Fruit fly (Drosophila melanogaster) whole organism, embryonic: ENCODE data around the gene defl.

Source experiments
- Blimp-1 ChIP-seq: fragments of 200-800 bp; sonication (Bioruptor generic); optimal IDR thresholded peaks from 3 replicates; lab custom pipeline; 2018; ENCODE audit warnings: missing biosample characterization, missing genetic modification characterization, mild to moderate bottlenecking, moderate library complexity, missing genetic modification reagents
- Bteb2 ChIP-seq: fragments of 200-800 bp; sonication (Bioruptor generic); optimal IDR thresholded peaks from 2 replicates; lab custom pipeline; 2016; ENCODE audit warnings: missing biosample characterization, missing genetic modification characterization
- CG10543 ChIP-seq: fragments of 200-800 bp; sonication (Bioruptor generic); optimal IDR thresholded peaks from 3 replicates; lab custom pipeline; 2017; ENCODE audit warnings: missing biosample characterization, mild to moderate bottlenecking, missing genetic modification characterization, moderate library complexity
- CG11504 ChIP-seq: fragments of 200-800 bp; sonication (Bioruptor generic); optimal IDR thresholded peaks from 3 replicates; lab custom pipeline; 2019; ENCODE audit warnings: missing biosample characterization, mild to moderate bottlenecking, missing genetic modification characterization, moderate library complexity
- CG11695 ChIP-seq: fragments of 200-800 bp; sonication (Bioruptor generic); IDR thresholded peaks from 3 replicates; pipeline ENCODE4 v1.3.6; 2022; ENCODE audit warnings: missing biosample characterization, missing genetic modification characterization
- CG15011 ChIP-seq: fragments of 200-800 bp; sonication (Bioruptor generic); optimal IDR thresholded peaks from 3 replicates; lab custom pipeline; 2018; ENCODE audit warnings: missing biosample characterization, mild to moderate bottlenecking, missing genetic modification characterization
- CG2712 ChIP-seq: fragments of 200-800 bp; optimal IDR thresholded peaks from 3 replicates; lab custom pipeline; 2019; ENCODE audit warnings: missing biosample characterization, mild to moderate bottlenecking, missing genetic modification characterization, moderate library complexity
- CG30020 ChIP-seq: fragments of 200-800 bp; optimal IDR thresholded peaks from 2 replicates; lab custom pipeline; 2019; ENCODE audit warnings: missing biosample characterization, mild to moderate bottlenecking, missing genetic modification characterization, moderate library complexity
- CG32532 ChIP-seq: fragments of 200-800 bp; sonication (Bioruptor generic); IDR thresholded peaks from 2 replicates; pipeline ENCODE4 v1.3.6; 2022; ENCODE audit warnings: missing biosample characterization, missing genetic modification characterization
- CG32772 ChIP-seq: fragments of 200-800 bp; sonication (Bioruptor generic); IDR thresholded peaks from 2 replicates; pipeline ENCODE4 v1.3.6; 2022; ENCODE audit warnings: missing biosample characterization, missing genetic modification characterization
- CG42726 ChIP-seq: fragments of 200-800 bp; sonication (Bioruptor generic); IDR thresholded peaks from 2 replicates; pipeline ENCODE4 v1.3.6; 2022; ENCODE audit warnings: missing biosample characterization, missing genetic modification characterization; ENCODE audit not compliant: partially characterized antibody
- CG4360 ChIP-seq: fragments of 200-800 bp; sonication (Bioruptor generic); IDR thresholded peaks from 2 replicates; pipeline ENCODE4 v1.3.6; 2022; ENCODE audit warnings: missing biosample characterization, missing genetic modification characterization
- CG9215 ChIP-seq: fragments of 200-800 bp; sonication (Bioruptor generic); IDR thresholded peaks from 2 replicates; pipeline ENCODE4 v1.3.6; 2022; ENCODE audit warnings: missing biosample characterization, missing genetic modification characterization
- CTCF ChIP-seq: fragments of 200-800 bp; sonication (Bioruptor generic); optimal IDR thresholded peaks from 2 replicates; lab custom pipeline; 2017; ENCODE audit warnings: missing biosample characterization, mild to moderate bottlenecking, missing genetic modification characterization, moderate library complexity
- Drgx ChIP-seq: fragments of 200-800 bp; sonication (Bioruptor generic); IDR thresholded peaks from 2 replicates; pipeline ENCODE4 v1.3.6; 2022; ENCODE audit warnings: missing biosample characterization, missing genetic modification characterization
- Gug ChIP-seq: fragments of 200-800 bp; sonication (Bioruptor generic); IDR thresholded peaks from 4 replicates; pipeline ENCODE4 v1.3.6; 2022; ENCODE audit warnings: missing biosample characterization, missing genetic modification characterization
- Hr51 ChIP-seq, 2 experiments: fragments of 200-800 bp; sonication (Bioruptor generic); optimal IDR thresholded peaks; 2 replicates in 1 of 2; 3 replicates in 1 of 2; lab custom pipeline; 2016 to 2018; ENCODE audit warnings: missing biosample characterization in 2 of 2, missing genetic modification characterization in 2 of 2, mild to moderate bottlenecking in 1 of 2, moderate library complexity in 1 of 2
- Med ChIP-seq: fragments of 200-800 bp; sonication (Bioruptor generic); peaks from one replicate; lab custom pipeline; 2016; ENCODE audit warnings: missing biosample characterization, missing genetic modification characterization, mild to moderate bottlenecking, inconsistent platforms, moderate library complexity
- NFAT ChIP-seq: fragments of 200-800 bp; sonication (Bioruptor generic); IDR thresholded peaks from 2 replicates; pipeline ENCODE4 v1.3.6; 2022; ENCODE audit warnings: missing biosample characterization, missing genetic modification characterization
- Nf-YC ChIP-seq: fragments of 200-800 bp; optimal IDR thresholded peaks from 3 replicates; lab custom pipeline; 2019; ENCODE audit warnings: missing biosample characterization, mild to moderate bottlenecking, missing genetic modification characterization, moderate library complexity
- Opbp ChIP-seq: fragments of 200-800 bp; sonication (Bioruptor generic); IDR thresholded peaks from 3 replicates; pipeline ENCODE4 v1.3.6; 2022; ENCODE audit warnings: missing biosample characterization, missing genetic modification characterization; ENCODE audit not compliant: partially characterized antibody
- Trl ChIP-seq, 3 experiments: fragments of >200 bp in 2 of 3; fragments of 200-800 bp in 1 of 3; sonication (Bioruptor generic) in 1 of 3; optimal IDR thresholded peaks; 2 replicates in 1 of 3; 3 replicates in 2 of 3; lab custom pipeline; 2016 to 2017; ENCODE audit warnings: missing biosample characterization in 1 of 3, missing genetic modification characterization in 1 of 3
- abd-A ChIP-seq: fragments of 200-800 bp; sonication (Bioruptor generic); optimal IDR thresholded peaks from 3 replicates; lab custom pipeline; 2019; ENCODE audit warnings: missing biosample characterization, mild to moderate bottlenecking, missing genetic modification characterization, moderate library complexity
- ac ChIP-seq: fragments of 200-800 bp; sonication (Bioruptor generic); optimal IDR thresholded peaks from 3 replicates; lab custom pipeline; 2017; ENCODE audit warnings: missing biosample characterization, mild to moderate bottlenecking, missing genetic modification characterization
- bsh ChIP-seq, 2 experiments: fragments of 200-800 bp; sonication (Bioruptor generic); optimal IDR thresholded peaks; 2 replicates each; lab custom pipeline; 2017 to 2018; ENCODE audit warnings: mild to moderate bottlenecking in 2 of 2, missing biosample characterization in 2 of 2, missing genetic modification characterization in 2 of 2, moderate library complexity in 1 of 2
- chinmo ChIP-seq: fragments of 200-800 bp; sonication (Bioruptor generic); IDR thresholded peaks from 4 replicates; pipeline ENCODE4 v1.3.6; 2022; ENCODE audit warnings: missing biosample characterization, missing genetic modification characterization; ENCODE audit not compliant: partially characterized antibody
- croc ChIP-seq: fragments of 200-800 bp; sonication (Bioruptor generic); conservative IDR thresholded peaks from 3 replicates; pipeline ENCODE4 v1.3.6; 2022; ENCODE audit warnings: missing biosample characterization, missing genetic modification characterization
- dmrt11E ChIP-seq: fragments of 200-800 bp; sonication (Bioruptor generic); optimal IDR thresholded peaks from 3 replicates; lab custom pipeline; 2018; ENCODE audit warnings: missing biosample characterization, mild to moderate bottlenecking, missing genetic modification characterization, moderate library complexity
- dysf ChIP-seq: fragments of 200-800 bp; sonication (Bioruptor generic); IDR thresholded peaks from 3 replicates; pipeline ENCODE4 v1.3.6; 2022; ENCODE audit warnings: missing biosample characterization, missing genetic modification characterization
- gce ChIP-seq: fragments of 200-800 bp; sonication (Bioruptor generic); IDR thresholded peaks from 3 replicates; pipeline ENCODE4 v1.3.6; 2022; ENCODE audit warnings: missing biosample characterization, missing genetic modification characterization
- jing ChIP-seq: fragments of 200-800 bp; sonication (Bioruptor generic); optimal IDR thresholded peaks from 2 replicates; lab custom pipeline; 2018; ENCODE audit warnings: missing biosample characterization, mild to moderate bottlenecking, missing genetic modification characterization
- kah ChIP-seq: fragments of 200-800 bp; sonication (Bioruptor generic); optimal IDR thresholded peaks from 2 replicates; lab custom pipeline; 2018; ENCODE audit warnings: missing biosample characterization, mild to moderate bottlenecking, missing genetic modification characterization
- luna ChIP-seq: fragments of 200-800 bp; sonication (Bioruptor generic); optimal IDR thresholded peaks from 2 replicates; lab custom pipeline; 2016; ENCODE audit warnings: missing biosample characterization, missing genetic modification characterization
- nerfin-2 ChIP-seq: fragments of 200-800 bp; sonication (Bioruptor generic); IDR thresholded peaks from 2 replicates; pipeline ENCODE4 v1.3.6; 2022; ENCODE audit warnings: missing biosample characterization, missing genetic modification characterization; ENCODE audit not compliant: partially characterized antibody
- nmo ChIP-seq: fragments of 200-800 bp; sonication (Bioruptor generic); optimal IDR thresholded peaks from 2 replicates; lab custom pipeline; 2018; ENCODE audit warnings: missing biosample characterization, mild to moderate bottlenecking, missing genetic modification characterization, moderate library complexity
- pita ChIP-seq: fragments of 200-800 bp; sonication (Bioruptor generic); optimal IDR thresholded peaks from 2 replicates; lab custom pipeline; 2017; ENCODE audit warnings: missing biosample characterization, mild to moderate bottlenecking, missing genetic modification characterization
- prd ChIP-seq, 3 experiments: fragments of >200 bp in 2 of 3; fragments of 200-800 bp in 1 of 3; sonication (Bioruptor generic) in 1 of 3; optimal IDR thresholded peaks in 2 of 3; IDR thresholded peaks in 1 of 3; 2 replicates in 2 of 3; 3 replicates in 1 of 3; pipeline versions ENCODE4 v1.3.6 to Lab custom; 2017 to 2022; ENCODE audit warnings: missing biosample characterization in 1 of 3, missing genetic modification characterization in 1 of 3
- repo ChIP-seq: fragments of 200-800 bp; sonication (Bioruptor generic); optimal IDR thresholded peaks from 2 replicates; lab custom pipeline; 2016; ENCODE audit warnings: missing biosample characterization, missing genetic modification characterization
- salm ChIP-seq: fragments of 200-800 bp; sonication (Bioruptor generic); optimal IDR thresholded peaks from 2 replicates; lab custom pipeline; 2018; ENCODE audit warnings: missing biosample characterization, mild to moderate bottlenecking, missing genetic modification characterization
- sens ChIP-seq: fragments of 200-800 bp; sonication (Bioruptor generic); peaks from one replicate; lab custom pipeline; 2016; ENCODE audit warnings: missing biosample characterization, missing genetic modification characterization
- seq ChIP-seq: fragments of 200-800 bp; sonication (Bioruptor generic); IDR thresholded peaks from 2 replicates; pipeline ENCODE4 v1.3.6; 2022; ENCODE audit warnings: missing biosample characterization, missing genetic modification characterization
- sim ChIP-seq: fragments of 200-800 bp; sonication (Bioruptor generic); IDR thresholded peaks from 2 replicates; pipeline ENCODE4 v1.3.6; 2022; ENCODE audit warnings: missing biosample characterization, missing genetic modification characterization
- slbo ChIP-seq: fragments of 200-800 bp; sonication (Bioruptor generic); IDR thresholded peaks from 2 replicates; pipeline ENCODE4 v1.3.6; 2022; ENCODE audit warnings: missing biosample characterization, missing genetic modification characterization
- so ChIP-seq: fragments of 200-800 bp; sonication (Bioruptor generic); IDR thresholded peaks from 3 replicates; pipeline ENCODE4 v1.3.6; 2022; ENCODE audit warnings: missing biosample characterization, missing genetic modification characterization
- ttk ChIP-seq: fragments of 200-800 bp; sonication (Bioruptor generic); IDR thresholded peaks from 2 replicates; pipeline ENCODE4 v2.1.2; 2022; ENCODE audit warnings: missing biosample characterization, missing genetic modification characterization
- wor ChIP-seq: fragments of 200-800 bp; sonication (Bioruptor generic); IDR thresholded peaks from 2 replicates; pipeline ENCODE4 v1.3.6; 2022; ENCODE audit warnings: missing biosample characterization, missing genetic modification characterization
- zen2 ChIP-seq: fragments of 200-800 bp; sonication (Bioruptor generic); IDR thresholded peaks from 3 replicates; pipeline ENCODE4 v1.3.6; 2022; ENCODE audit warnings: missing biosample characterization, missing genetic modification characterization; ENCODE audit not compliant: partially characterized antibody

Gene defl

dm6 chr3L:9744060-9744549, 20.9 kb downstream of the defl start (continued):
- TF ChIP-seq luna (GFP tag; lab: Kevin White, UChicago) (no peak), CG10543 (GFP tag; lab: Kevin White, UChicago) (peak; percentile 45), nmo (peak; percentile 86), Med (peak; percentile 91), CG11695 (GFP tag; lab: Robert Waterston, UW) (peak; percentile 94), sim (GFP tag; lab: Robert Waterston, UW) (peak; percentile 78; the same call in 1 of the 2 replicates), zen2 (GFP tag; lab: Robert Waterston, UW) (no peak), croc (GFP tag; lab: Robert Waterston, UW) (peak; percentile 92), repo (peak; percentile 87), jing (peak; percentile 36), chinmo (GFP tag; lab: Robert Waterston, UW) (no peak), ac (GFP tag; lab: Kevin White, UChicago) (peak; percentile 34), wor (GFP tag; lab: Robert Waterston, UW) (peak; percentile 65)

DNA sequence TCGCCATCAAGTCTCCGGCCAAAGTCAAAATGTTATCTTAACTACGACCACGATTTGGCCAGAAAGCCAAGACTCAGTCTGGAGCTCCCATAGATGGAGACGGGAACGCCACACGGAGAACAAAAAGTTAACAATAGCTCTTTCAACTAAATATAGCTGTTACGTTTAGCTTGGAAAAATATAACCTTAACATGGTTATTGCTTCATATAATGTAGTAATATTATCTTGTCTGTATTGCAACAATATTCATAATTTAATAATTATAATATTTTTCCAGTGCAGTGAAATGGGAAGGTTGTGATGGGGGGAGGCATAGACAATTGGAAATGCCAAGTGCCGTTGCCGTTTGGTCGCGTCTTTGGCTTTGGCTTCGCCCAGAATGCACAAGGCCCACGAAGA, 22.2 kb downstream of the defl start:
- TF ChIP-seq sens (GFP tag; lab: Kevin White, UChicago) = peak; percentile 66
- no peak for TF ChIP-seq dmrt11E (tag; lab: Kevin White, UChicago)
- TF ChIP-seq Gug (GFP tag; lab: Robert Waterston, UW) = no peak
- TF ChIP-seq dysf (GFP tag; lab: Robert Waterston, UW) = no peak
- TF ChIP-seq salm (tag; lab: Kevin White, UChicago) = no peak
- peak; percentile 31 for TF ChIP-seq CG2712 (tag; lab: Kevin White, UChicago)
- no peak for TF ChIP-seq Hr51 (GFP tag; optimal IDR thresholded peaks at IDR 0.05; lab: Kevin White, UChicago)
- no peak for TF ChIP-seq sim (GFP tag; lab: Robert Waterston, UW)
- TF ChIP-seq bsh (GFP tag; optimal IDR thresholded peaks at IDR 0.05; lab: Kevin White, UChicago) = peak; percentile 8 to 9
- peak; percentile 79 for TF ChIP-seq Drgx (GFP tag; lab: Robert Waterston, UW)
- TF ChIP-seq Blimp-1 = peak; percentile 11
- TF ChIP-seq Bteb2 (GFP tag; lab: Kevin White, UChicago) = no peak
- TF ChIP-seq Nf-YC = no peak
- no peak for TF ChIP-seq so (GFP tag; lab: Robert Waterston, UW)
- no peak for TF ChIP-seq nerfin-2 (GFP tag; lab: Robert Waterston, UW)
- TF ChIP-seq CG15011 (GFP tag; lab: Kevin White, UChicago) = no peak
- TF ChIP-seq CG30020 (tag; lab: Kevin White, UChicago) = no peak

- TF ChIP-seq CG11504 (tag; lab: Kevin White, UChicago) = peak; percentile 37
- peak; percentile 48 for TF ChIP-seq Med
- TF ChIP-seq CG42726 (GFP tag; lab: Robert Waterston, UW) = 0 out of 2 replicates have a peak, but pooled peaks have one; percentile 22
- no peak for TF ChIP-seq gce (GFP tag; lab: Robert Waterston, UW)
- peak; percentile 11; the same call in 1 of the 2 replicates for TF ChIP-seq NFAT (GFP tag; lab: Robert Waterston, UW)
- TF ChIP-seq CG4360 (GFP tag; lab: Robert Waterston, UW) = no peak
- TF ChIP-seq pita (GFP tag; lab: Kevin White, UChicago) = peak; percentile 56
- 0 out of 2 replicates have a peak, but pooled peaks have one; percentile 9 for TF ChIP-seq CG32772
- TF ChIP-seq slbo (GFP tag; lab: Robert Waterston, UW) = peak; percentile 36; the same call in 1 of the 2 replicates
- 0 out of 3 replicates have a peak, but pooled peaks have one; percentile 41 for TF ChIP-seq Opbp
- peak; percentile 91 for TF ChIP-seq CTCF (GFP tag; lab: Kevin White, UChicago)
- peak; percentile 25; the same call in 1 of the 2 replicates for TF ChIP-seq ttk (GFP tag; lab: Robert Waterston, UW)
- TF ChIP-seq abd-A (tag; lab: Kevin White, UChicago) = peak; percentile 17
- peak; percentile 22; the same call in 1 of the 2 replicates for TF ChIP-seq CG9215 (GFP tag; lab: Robert Waterston, UW)
- TF ChIP-seq seq (GFP tag; lab: Robert Waterston, UW) = peak; percentile 78
- TF ChIP-seq CG2712 (tag; lab: Kevin White, UChicago) = peak; percentile 26
- peak; percentile 55 for TF ChIP-seq CG32532
- no peak for TF ChIP-seq kah (GFP tag; lab: Kevin White, UChicago)
- no peak for TF ChIP-seq prd (optimal IDR thresholded peaks at IDR 0.05; lab: Kevin White, UChicago)
- 0 out of 3 replicates have a peak, but pooled peaks have one; percentile 4 for TF ChIP-seq prd (GFP tag; IDR thresholded peaks at IDR 0.05; lab: Robert Waterston, UW)
- TF ChIP-seq Trl (optimal IDR thresholded peaks at IDR 0.05; lab: Kevin White, UChicago) = peak; percentile 41 to 45
- TF ChIP-seq Trl (GFP tag; optimal IDR thresholded peaks at IDR 0.05; lab: Kevin White, UChicago) = no peak
Observed at dm6 chr3L:9751625-9752024, 28.4 kb downstream of the defl start.
